Fruit fly (Drosophila melanogaster): ENCODE measurements around the gene CG43165.

DNA sequence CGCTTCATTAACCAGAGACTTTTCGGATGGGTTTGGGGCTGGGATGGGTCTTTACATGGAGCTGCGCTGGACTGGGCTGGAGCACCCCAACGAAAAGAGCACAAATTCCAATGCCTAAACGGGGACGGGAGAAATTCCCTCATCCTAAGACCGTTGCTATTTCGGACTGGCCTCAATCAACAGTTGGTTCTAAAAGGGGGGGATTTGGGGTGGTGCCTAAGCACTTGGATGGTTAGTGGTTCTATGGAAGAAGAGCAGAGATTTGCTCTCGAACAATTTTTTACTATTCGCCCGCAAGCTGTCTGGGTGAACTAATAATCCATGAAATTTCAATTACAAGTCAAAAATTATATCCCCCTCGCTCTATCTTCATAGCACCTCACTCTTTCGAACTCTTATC lies 34.8 kb upstream of the CG43165 start:
- no peak for TF ChIP-seq CG8119 (GFP tag; IDR thresholded peaks at IDR 0.05)
- no peak for TF ChIP-seq CG6276 (GFP tag; optimal IDR thresholded peaks at IDR 0.05)
- TF ChIP-seq CG3032 (tag; optimal IDR thresholded peaks at IDR 0.05): no peak
- TF ChIP-seq Sox102F (GFP tag; optimal IDR thresholded peaks at IDR 0.05): no peak
